Worm (Caenorhabditis elegans): ENCODE measurements around the gene F53A3.1.

- TF ChIP-seq alr-1 (tag; optimal IDR thresholded peaks at IDR 0.05): no peak
- no peak for TF ChIP-seq nhr-25 (tag; optimal IDR thresholded peaks at IDR 0.05)
- no peak for TF ChIP-seq zag-1 (tag; optimal IDR thresholded peaks at IDR 0.05)
- TF ChIP-seq nhr-11 (tag; optimal IDR thresholded peaks at IDR 0.05): no peak
- no peak for TF ChIP-seq egl-27 (tag; optimal IDR thresholded peaks at IDR 0.05)
- no peak for TF ChIP-seq lin-11 (tag; optimal IDR thresholded peaks at IDR 0.05)
- no peak for TF ChIP-seq fos-1 (tag; optimal IDR thresholded peaks at IDR 0.05)
- no peak for TF ChIP-seq aly-2 (tag; optimal IDR thresholded peaks at IDR 0.05)
These were observed 17.7 kb downstream of the F53A3.1 start for ce11 chrIII:1925786-1926185.
